Fruit fly (Drosophila melanogaster) whole organism, adult: Measurements from ENCODE around the gene CG12279.

Source experiments
- CG11617 ChIP-seq: fragments of 200-800 bp; sonication (Bioruptor generic); optimal IDR thresholded peaks from 2 replicates; lab custom pipeline; 2017; ENCODE audit warnings: mild to moderate bottlenecking, missing biosample characterization, missing genetic modification reagents, missing genetic modification characterization
- CG12768 ChIP-seq: fragments of 200-800 bp; sonication (Bioruptor generic); optimal IDR thresholded peaks from 2 replicates; lab custom pipeline; 2017; ENCODE audit warnings: missing biosample characterization, missing genetic modification characterization, mild to moderate bottlenecking, moderate library complexity, missing genetic modification reagents
- CG14711 ChIP-seq: fragments of 200-800 bp; sonication (Bioruptor generic); optimal IDR thresholded peaks from 2 replicates; lab custom pipeline; 2018; ENCODE audit warnings: missing biosample characterization, mild to moderate bottlenecking, missing genetic modification characterization, moderate library complexity
- CG1620 ChIP-seq: fragments of 200-800 bp; sonication (Bioruptor generic); optimal IDR thresholded peaks from 2 replicates; lab custom pipeline; 2016; ENCODE audit warnings: missing biosample characterization, missing genetic modification characterization
- CG5204 ChIP-seq: fragments of 200-800 bp; sonication (Bioruptor generic); optimal IDR thresholded peaks from 2 replicates; lab custom pipeline; 2016; ENCODE audit warnings: missing biosample characterization, missing genetic modification characterization
- CG7045 ChIP-seq: fragments of 200-800 bp; sonication (Bioruptor generic); optimal IDR thresholded peaks from 2 replicates; lab custom pipeline; 2017; ENCODE audit warnings: missing biosample characterization, mild to moderate bottlenecking, missing genetic modification characterization
- CG7101 ChIP-seq: fragments of 200-800 bp; sonication (Bioruptor generic); optimal IDR thresholded peaks from 2 replicates; lab custom pipeline; 2018; ENCODE audit warnings: missing biosample characterization, mild to moderate bottlenecking, missing genetic modification characterization, moderate library complexity
- Crg-1 ChIP-seq: fragments of 200-800 bp; sonication (Bioruptor generic); optimal IDR thresholded peaks from 2 replicates; lab custom pipeline; 2016; ENCODE audit warnings: missing biosample characterization, missing genetic modification characterization
- Hr96 ChIP-seq: fragments of 200-800 bp; sonication (Bioruptor generic); optimal IDR thresholded peaks from 2 replicates; lab custom pipeline; 2016; ENCODE audit warnings: missing biosample characterization, missing genetic modification characterization
- Mnt ChIP-seq: fragments of 200-800 bp; sonication (Bioruptor generic); optimal IDR thresholded peaks from 2 replicates; lab custom pipeline; 2016; ENCODE audit warnings: missing biosample characterization, mild to moderate bottlenecking, missing genetic modification characterization
- bab1 ChIP-seq: fragments of 200-800 bp; sonication (Bioruptor generic); optimal IDR thresholded peaks from 3 replicates; lab custom pipeline; 2019; ENCODE audit warnings: missing biosample characterization, mild to moderate bottlenecking, missing genetic modification characterization, moderate library complexity
- cic ChIP-seq: fragments of 200-800 bp; sonication (Bioruptor generic); optimal IDR thresholded peaks from 2 replicates; lab custom pipeline; 2017; ENCODE audit warnings: missing biosample characterization, mild to moderate bottlenecking, missing genetic modification characterization, moderate library complexity
- cnc ChIP-seq, 2 experiments: fragments of >200 bp; optimal IDR thresholded peaks; 2 replicates each; lab custom pipeline; 2017
- kay ChIP-seq: fragments of 200-800 bp; sonication (Bioruptor generic); peaks from one replicate; lab custom pipeline; 2016; ENCODE audit warnings: missing biosample characterization, missing genetic modification characterization, borderline replicate concordance
- ovo ChIP-seq: fragments of 200-800 bp; sonication (Bioruptor generic); optimal IDR thresholded peaks from 2 replicates; lab custom pipeline; 2016; ENCODE audit warnings: missing biosample characterization, missing genetic modification characterization
- pad ChIP-seq: fragments of 200-800 bp; sonication (Bioruptor generic); optimal IDR thresholded peaks from 3 replicates; lab custom pipeline; 2017; ENCODE audit warnings: missing biosample characterization, missing genetic modification characterization, mild to moderate bottlenecking, moderate library complexity, missing genetic modification reagents
- tj ChIP-seq: fragments of 200-800 bp; sonication (Bioruptor generic); optimal IDR thresholded peaks from 3 replicates; lab custom pipeline; 2017; ENCODE audit warnings: missing biosample characterization, mild to moderate bottlenecking, missing genetic modification characterization, moderate library complexity
- toe ChIP-seq: fragments of 200-800 bp; sonication (Bioruptor generic); optimal IDR thresholded peaks from 2 replicates; lab custom pipeline; 2016; ENCODE audit warnings: missing biosample characterization, missing genetic modification characterization

CG12279 gene

DNA sequence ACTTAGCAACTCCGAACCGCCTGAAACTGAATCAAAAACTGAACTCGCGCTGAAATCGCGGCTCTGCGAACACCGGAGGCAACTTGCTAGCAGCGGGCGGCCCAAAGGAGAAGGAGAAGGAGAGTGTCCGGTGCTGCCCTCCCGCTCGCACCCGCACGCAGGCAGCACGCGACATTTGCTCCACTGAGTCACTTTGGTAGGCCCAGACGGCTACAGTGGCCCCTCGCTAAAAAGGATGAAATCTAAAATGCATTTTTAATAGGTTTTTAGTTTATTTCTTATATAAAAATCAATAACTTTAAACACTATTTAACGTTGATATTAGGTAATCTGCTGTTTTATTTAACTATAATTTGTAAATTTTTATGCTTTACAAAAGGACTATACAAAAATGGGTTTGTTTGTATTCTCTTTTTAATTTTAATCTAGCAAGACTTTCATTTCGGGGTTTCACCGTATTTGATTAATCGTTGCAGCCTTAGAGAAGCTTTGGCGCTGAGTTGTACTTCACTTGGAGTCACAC, 17.6 kb downstream of the CG12279 start, which contains the start of gene Men:
Men (minus strand) TSS at position 51 of the 523 bp plus-strand sequence.
- no peak for TF ChIP-seq Crg-1 (GFP tag; lab: Kevin White, UChicago)
- TF ChIP-seq bab1 = peak; percentile 45
- TF ChIP-seq tj (GFP tag; lab: Kevin White, UChicago) = peak; percentile 31
- TF ChIP-seq CG5204 (GFP tag; lab: Kevin White, UChicago) = peak; percentile 22
- peak; percentile 31 for TF ChIP-seq CG7045 (GFP tag; lab: Kevin White, UChicago)
- no peak for TF ChIP-seq Mnt (GFP tag; lab: Kevin White, UChicago)
- no peak for TF ChIP-seq pad
- peak; percentile 59 for TF ChIP-seq CG7101
- peak; percentile 19 for TF ChIP-seq CG14711 (tag; lab: Kevin White, UChicago)

DNA sequence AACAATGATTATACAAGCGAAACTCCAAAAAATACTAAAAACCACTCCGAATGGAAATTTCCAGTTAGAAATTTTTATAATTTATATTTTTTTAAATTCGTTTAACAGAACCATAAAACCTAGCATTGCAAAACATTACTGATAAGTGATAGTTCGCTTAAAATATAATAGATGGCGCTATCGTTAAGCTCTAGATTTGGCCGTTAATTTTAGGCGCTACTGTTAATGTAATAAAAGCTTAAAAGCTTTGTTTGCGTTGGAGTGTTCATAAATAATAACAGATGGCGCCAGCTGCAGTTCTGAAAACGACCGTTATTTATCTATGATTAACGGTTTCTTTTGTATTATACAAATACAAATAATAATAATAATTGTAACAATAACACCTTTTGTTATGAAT, 18.9 kb downstream of the CG12279 start:
- TF ChIP-seq toe = no peak
- peak; percentile 6 for TF ChIP-seq CG1620 (GFP tag; lab: Kevin White, UChicago)
- peak; percentile 31 for TF ChIP-seq bab1
- TF ChIP-seq CG14711 (tag; lab: Kevin White, UChicago) = no peak
- TF ChIP-seq pad = no peak
- TF ChIP-seq CG7045 (GFP tag; lab: Kevin White, UChicago) = no peak
- TF ChIP-seq Crg-1 (GFP tag; lab: Kevin White, UChicago) = peak; percentile 11
- TF ChIP-seq ovo (GFP tag; lab: Kevin White, UChicago) = peak; percentile 63
- peak; percentile 3 for TF ChIP-seq kay (GFP tag; lab: Kevin White, UChicago)
- TF ChIP-seq CG7101 = peak; percentile 30
- no peak for TF ChIP-seq Hr96 (GFP tag; lab: Kevin White, UChicago)
- no peak for TF ChIP-seq cnc (optimal IDR thresholded peaks at IDR 0.05; lab: Kevin White, UChicago)

dm6 chr3R:12727944-12728649, 23.2 kb downstream of the CG12279 start:
- no peak for TF ChIP-seq cnc (optimal IDR thresholded peaks at IDR 0.05; lab: Kevin White, UChicago)
- TF ChIP-seq cic (GFP tag; lab: Kevin White, UChicago) = no peak
- no peak for TF ChIP-seq Crg-1 (GFP tag; lab: Kevin White, UChicago)
- TF ChIP-seq CG11617 = no peak

- TF ChIP-seq cic (GFP tag; lab: Kevin White, UChicago) (peak; percentile 7), CG11617 (no peak), kay (GFP tag; lab: Kevin White, UChicago) (peak; percentile 68)
These were observed 34.4 kb downstream of the CG12279 start, which contains the start of gene Ugt37A2 for dm6 chr3R:12739247-12739646. TSS of gene Ugt37A2 (plus strand) at chr3R:12739642.

DNA sequence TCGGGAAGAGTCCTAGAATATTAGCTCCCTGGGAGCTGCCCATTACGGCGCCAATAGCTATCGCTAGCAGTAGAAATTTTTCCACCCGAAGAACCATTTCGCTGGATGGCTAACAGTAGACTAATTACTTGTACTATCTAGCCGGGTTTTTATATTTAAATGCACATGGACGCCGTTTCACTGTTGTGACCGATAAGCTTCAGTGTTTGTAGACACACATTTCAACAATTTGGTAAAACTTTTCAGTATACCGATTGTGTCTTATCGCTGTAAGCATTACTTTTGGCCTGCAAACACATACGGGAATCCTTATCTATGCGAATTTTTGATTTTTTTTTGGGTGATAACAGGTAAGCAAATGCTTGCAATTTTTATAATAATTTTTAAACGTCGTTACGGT, 38.7 kb downstream of the CG12279 start, which contains the start of gene Ugt37A3:
Ugt37A3 (minus strand) TSS at position 101 of the 400 bp plus-strand sequence.
- TF ChIP-seq Mnt (GFP tag; lab: Kevin White, UChicago) (peak; percentile 4), CG12768 (no peak)

DNA sequence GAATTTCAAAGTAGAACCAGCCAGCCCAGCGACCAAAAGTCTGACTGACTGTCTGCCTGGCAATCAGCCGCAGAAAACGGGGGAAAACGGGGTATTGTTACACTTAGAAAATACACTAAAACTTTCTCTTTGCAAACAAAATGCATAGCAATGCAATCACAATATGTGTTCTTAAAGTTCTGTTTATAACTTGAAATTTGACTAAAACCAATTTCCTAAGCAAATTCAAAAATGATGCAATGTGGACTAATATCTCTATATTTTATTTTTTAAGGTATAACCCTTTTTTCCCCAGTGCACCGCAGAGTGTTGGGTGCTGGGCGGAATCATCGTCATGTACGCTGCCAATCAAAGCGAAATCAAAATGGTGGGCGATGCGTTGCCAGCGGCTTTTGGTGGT, 46.1 kb downstream of the CG12279 start:
- TF ChIP-seq CG5204 (GFP tag; lab: Kevin White, UChicago) = no peak
